Fruit fly (Drosophila melanogaster) whole organism, wandering third instar larva: ENCODE results near the gene Hph.

ENCODE experiments used
- Sp1 ChIP-seq: fragments of 200-800 bp; sonication (Bioruptor generic); optimal IDR thresholded peaks from 3 replicates; lab custom pipeline; 2019; ENCODE audit warnings: missing biosample characterization, mild to moderate bottlenecking, missing genetic modification characterization, moderate library complexity
- br ChIP-seq: fragments of 200-800 bp; sonication (Bioruptor generic); optimal IDR thresholded peaks from 2 replicates; lab custom pipeline; 2016; ENCODE audit warnings: missing biosample characterization, missing genetic modification characterization
- dsf ChIP-seq: sonication (Bioruptor generic); optimal IDR thresholded peaks from 2 replicates; lab custom pipeline; 2016; ENCODE audit warnings: missing biosample characterization, missing genetic modification characterization, borderline replicate concordance
- ey ChIP-seq: fragments of 200-800 bp; sonication (Bioruptor generic); optimal IDR thresholded peaks from 2 replicates; lab custom pipeline; 2016; ENCODE audit warnings: missing biosample characterization, missing genetic modification characterization
- foxo ChIP-seq, 2 experiments: fragments of 200-800 bp; sonication (Bioruptor generic); optimal IDR thresholded peaks; 2 replicates in 1 of 2; 3 replicates in 1 of 2; lab custom pipeline; 2016 to 2017; ENCODE audit warnings: missing biosample characterization in 2 of 2, missing genetic modification characterization in 2 of 2
- psq ChIP-seq: fragments of 200-800 bp; sonication (Bioruptor generic); optimal IDR thresholded peaks from 3 replicates; lab custom pipeline; 2017; ENCODE audit warnings: missing biosample characterization, mild to moderate bottlenecking, missing genetic modification characterization, moderate library complexity
- sage ChIP-seq: fragments of 200-800 bp; sonication (Bioruptor generic); optimal IDR thresholded peaks from 2 replicates; lab custom pipeline; 2016; ENCODE audit warnings: missing biosample characterization, mild to moderate bottlenecking, missing genetic modification characterization

- no peak for TF ChIP-seq br
- no peak for TF ChIP-seq sage
- no peak for TF ChIP-seq psq
- no peak for TF ChIP-seq Sp1 (GFP tag; lab: Kevin White, UChicago)
- TF ChIP-seq dsf = no peak
- TF ChIP-seq foxo (GFP tag; optimal IDR thresholded peaks at IDR 0.05; lab: Kevin White, UChicago) = no peak
- no peak for TF ChIP-seq ey (GFP tag; lab: Kevin White, UChicago)
Observed at dm6 chr3R:5315050-5315643, 58.3 kb downstream of the Hph start.
